Worm (Caenorhabditis elegans): ENCODE results near the gene M176.16.

Gene M176.16

DNA sequence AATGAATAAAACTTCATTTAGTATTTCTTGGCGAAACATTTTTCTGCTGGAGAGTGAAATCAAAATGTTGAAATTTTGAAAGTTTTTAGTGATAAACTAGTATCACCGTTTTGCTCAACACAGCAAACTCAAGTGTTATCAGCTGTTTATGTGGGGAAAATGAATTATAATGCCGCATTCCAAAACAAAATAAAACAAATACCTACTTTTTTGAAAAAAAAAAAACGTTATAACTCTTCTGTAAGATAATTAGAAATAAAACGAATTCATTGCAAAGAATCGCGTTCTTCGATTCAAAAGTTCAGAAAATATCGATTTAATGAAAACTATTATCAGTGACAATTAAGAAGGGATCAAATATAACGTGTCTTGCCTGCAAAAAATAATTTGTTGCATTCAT, 20.8 kb upstream of the M176.16 start, which contains the start of gene Y51B9A.9:
Gene Y51B9A.9 (minus strand): TSS at position 101 of the 400 bp plus-strand sequence.
- TF ChIP-seq ref-1 (GFP tag; conservative IDR thresholded peaks at IDR 0.05) (no peak), tab-1 (GFP tag; IDR thresholded peaks at IDR 0.05) (no peak), med-1 (GFP tag; optimal IDR thresholded peaks at IDR 0.05; ENCODE audit: insufficient read depth) (no peak), cog-1 (tag; optimal IDR thresholded peaks at IDR 0.05) (no peak), ztf-29 (GFP tag; IDR thresholded peaks at IDR 0.05) (no peak), ztf-23 (GFP tag; IDR thresholded peaks at IDR 0.05) (no peak), klf-2 (GFP tag; conservative IDR thresholded peaks at IDR 0.05) (no peak), flt-1 (GFP tag; IDR thresholded peaks at IDR 0.05) (no peak), T22C8.4 (GFP tag; IDR thresholded peaks at IDR 0.05) (no peak)

DNA sequence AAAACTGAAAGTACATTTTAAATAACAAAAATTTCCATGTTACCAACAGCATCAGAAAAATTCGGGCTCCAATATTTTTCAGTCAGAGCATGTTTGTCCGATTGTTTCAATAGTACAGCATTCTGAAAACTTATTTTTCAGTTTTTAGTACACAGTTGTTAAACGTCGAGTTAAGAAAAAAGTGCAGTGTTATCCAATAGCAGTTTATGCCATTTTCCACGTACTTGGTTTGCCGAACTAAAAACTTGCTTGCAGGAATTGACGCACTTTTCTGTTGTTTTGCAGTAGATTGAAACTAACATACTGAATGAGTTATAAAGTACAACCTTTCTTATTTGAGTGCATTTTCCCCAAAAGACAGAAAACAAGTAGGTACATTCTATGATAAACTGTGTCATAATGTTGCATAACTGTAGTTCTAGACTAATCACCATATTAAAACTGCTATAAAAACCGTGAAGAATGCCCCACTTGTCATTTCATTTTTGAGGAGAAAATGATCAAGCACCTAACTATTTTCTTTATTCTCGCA, 19.9 kb upstream of the M176.16 start, which contains the start of the genes Y51B9A.14 and Y51B9A.8:
Gene Y51B9A.14 (minus strand): TSS at position 101 of the 532 bp plus-strand sequence.
Gene Y51B9A.8 (plus strand): TSS at position 482 of the 532 bp plus-strand sequence.
- no peak for TF ChIP-seq tab-1 (GFP tag; IDR thresholded peaks at IDR 0.05)
- no peak for TF ChIP-seq med-1 (GFP tag; optimal IDR thresholded peaks at IDR 0.05; ENCODE audit: insufficient read depth)
- TF ChIP-seq flt-1 (GFP tag; IDR thresholded peaks at IDR 0.05): no peak
- no peak for TF ChIP-seq cog-1 (tag; optimal IDR thresholded peaks at IDR 0.05)

DNA sequence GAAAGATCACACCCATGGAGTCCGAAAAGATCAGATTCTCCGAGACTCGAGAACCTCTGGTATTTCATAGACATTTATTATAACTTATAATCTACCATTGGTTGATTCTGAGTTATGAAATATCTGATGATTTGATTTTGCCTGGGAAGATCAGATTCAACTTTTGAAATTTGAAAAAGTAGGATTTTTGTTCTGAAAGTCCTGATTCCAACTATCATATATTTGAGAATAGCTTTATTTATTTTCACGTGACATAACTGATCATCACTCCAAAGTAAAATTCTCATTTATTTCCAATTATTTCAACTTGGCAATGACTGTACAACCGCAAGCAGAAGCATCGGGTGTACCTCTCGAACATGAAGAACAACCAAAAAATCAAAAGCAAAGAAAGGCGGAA, 18.6 kb upstream of the M176.16 start, which contains the start of gene Y51B9A.7:
Gene Y51B9A.7 (plus strand): TSS at position 301 of the 400 bp plus-strand sequence.
- TF ChIP-seq T22C8.4 (GFP tag; IDR thresholded peaks at IDR 0.05): no peak
- TF ChIP-seq flt-1 (GFP tag; IDR thresholded peaks at IDR 0.05): no peak

DNA sequence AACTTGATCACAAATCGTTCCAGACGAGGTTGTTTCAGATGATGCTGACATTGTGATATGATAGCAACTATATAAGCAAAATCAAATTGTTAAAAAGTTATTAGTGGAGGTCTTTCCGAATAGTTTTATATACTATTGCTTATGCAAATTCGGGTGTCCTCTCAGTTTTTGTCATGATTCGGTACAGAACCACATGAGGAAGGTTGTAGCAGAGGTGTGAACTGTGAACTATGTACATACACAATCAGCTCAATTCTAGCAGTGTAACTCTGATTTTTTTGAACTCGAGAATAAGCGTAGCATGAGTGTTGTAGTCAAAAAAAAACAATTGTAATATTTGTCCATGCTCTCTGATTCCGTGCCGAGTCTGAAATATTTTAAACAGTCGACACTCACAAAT, 15.2 kb upstream of the M176.16 start, which contains the start of gene Y51B9A.6:
Gene Y51B9A.6 (minus strand): TSS at position 101 of the 400 bp plus-strand sequence.
- TF ChIP-seq ztf-23 (GFP tag; IDR thresholded peaks at IDR 0.05) (no peak), ztf-29 (GFP tag; IDR thresholded peaks at IDR 0.05) (no peak), flt-1 (GFP tag; IDR thresholded peaks at IDR 0.05) (no peak), med-1 (GFP tag; optimal IDR thresholded peaks at IDR 0.05; ENCODE audit: insufficient read depth) (no peak), tab-1 (GFP tag; IDR thresholded peaks at IDR 0.05) (no peak), ref-1 (GFP tag; conservative IDR thresholded peaks at IDR 0.05) (no peak), klf-2 (GFP tag; conservative IDR thresholded peaks at IDR 0.05) (no peak), cog-1 (tag; optimal IDR thresholded peaks at IDR 0.05) (no peak), T22C8.4 (GFP tag; IDR thresholded peaks at IDR 0.05) (no peak)

DNA sequence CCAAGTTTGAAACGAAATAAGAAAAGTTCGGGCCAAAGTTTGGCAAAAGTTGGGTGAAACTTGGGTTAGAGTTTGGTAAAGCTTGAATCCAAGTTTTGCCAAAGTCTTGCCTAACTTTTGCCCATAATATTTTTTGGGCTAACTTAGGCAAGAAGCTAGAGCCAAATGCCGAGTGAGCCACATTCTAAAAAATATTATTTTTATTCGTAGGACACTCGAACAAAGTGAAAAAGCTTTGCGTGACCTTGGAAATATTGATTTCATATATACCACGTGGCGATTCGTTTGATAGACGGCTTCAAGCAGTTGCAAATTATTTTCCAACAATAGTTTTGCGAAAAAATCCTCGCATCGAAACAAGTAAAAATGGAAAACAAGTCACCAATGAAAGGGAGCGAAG, 14.5 kb upstream of the M176.16 start, which contains the start of gene Y51B9A.5:
Gene Y51B9A.5 (plus strand): TSS at position 301 of the 400 bp plus-strand sequence.
- TF ChIP-seq med-1 (GFP tag; optimal IDR thresholded peaks at IDR 0.05; ENCODE audit: insufficient read depth) (no peak), ztf-23 (GFP tag; IDR thresholded peaks at IDR 0.05) (no peak), tab-1 (GFP tag; IDR thresholded peaks at IDR 0.05) (no peak), flt-1 (GFP tag; IDR thresholded peaks at IDR 0.05) (no peak), klf-2 (GFP tag; conservative IDR thresholded peaks at IDR 0.05) (no peak), ref-1 (GFP tag; conservative IDR thresholded peaks at IDR 0.05) (no peak), ztf-29 (GFP tag; IDR thresholded peaks at IDR 0.05) (no peak), cog-1 (tag; optimal IDR thresholded peaks at IDR 0.05) (no peak), T22C8.4 (GFP tag; IDR thresholded peaks at IDR 0.05) (no peak)

DNA sequence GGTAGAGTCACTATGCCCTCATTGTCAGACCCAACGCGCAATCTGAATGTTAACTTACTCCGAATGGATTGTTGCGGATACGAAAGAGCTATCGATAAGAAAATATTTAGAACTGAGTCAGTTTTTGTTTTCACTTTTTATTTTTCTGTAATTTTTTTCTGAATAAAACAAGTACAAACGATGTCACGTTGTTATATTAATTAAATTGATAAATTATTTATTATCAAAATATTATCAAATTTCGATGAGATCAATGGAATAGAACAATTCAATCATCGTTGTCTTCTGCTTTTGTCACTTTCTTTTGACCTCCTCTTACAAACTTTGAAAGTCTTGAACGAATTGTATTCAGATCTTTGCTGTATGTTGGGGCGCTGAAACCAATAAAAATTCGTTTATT, 11.3 kb upstream of the M176.16 start, which contains the start of gene mpz-6:
Gene mpz-6 (minus strand): TSS at position 101 of the 400 bp plus-strand sequence.
- no peak for TF ChIP-seq T22C8.4 (GFP tag; IDR thresholded peaks at IDR 0.05)
- no peak for TF ChIP-seq tab-1 (GFP tag; IDR thresholded peaks at IDR 0.05)
- no peak for TF ChIP-seq cog-1 (tag; optimal IDR thresholded peaks at IDR 0.05)
- TF ChIP-seq klf-2 (GFP tag; conservative IDR thresholded peaks at IDR 0.05): no peak

DNA sequence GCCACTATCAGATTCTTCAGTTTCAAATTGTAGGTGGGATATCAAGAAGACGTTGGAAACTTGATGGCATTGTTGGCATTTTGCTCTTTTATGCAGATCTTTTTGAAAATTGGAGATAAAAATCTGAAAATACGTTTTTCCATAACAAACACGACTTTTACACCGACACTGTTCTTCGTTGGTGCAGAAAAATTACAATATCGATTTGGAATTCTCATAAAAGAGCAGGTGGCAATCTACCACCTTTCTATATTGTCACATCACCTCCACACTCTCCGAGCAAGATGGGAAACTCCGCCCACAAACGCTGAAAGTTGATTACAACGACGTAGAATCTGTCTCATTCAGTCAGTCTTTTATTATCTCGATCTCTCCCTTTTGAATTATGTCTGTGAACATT, 10.8 kb upstream of the M176.16 start, which contains the start of gene arrd-2:
Gene arrd-2 (plus strand): TSS at position 301 of the 400 bp plus-strand sequence.
- no peak for TF ChIP-seq ref-1 (GFP tag; conservative IDR thresholded peaks at IDR 0.05)
- TF ChIP-seq flt-1 (GFP tag; IDR thresholded peaks at IDR 0.05): no peak
- TF ChIP-seq T22C8.4 (GFP tag; IDR thresholded peaks at IDR 0.05): no peak
- TF ChIP-seq klf-2 (GFP tag; conservative IDR thresholded peaks at IDR 0.05): no peak
- TF ChIP-seq cog-1 (tag; optimal IDR thresholded peaks at IDR 0.05): no peak
- no peak for TF ChIP-seq tab-1 (GFP tag; IDR thresholded peaks at IDR 0.05)
- no peak for TF ChIP-seq ztf-23 (GFP tag; IDR thresholded peaks at IDR 0.05)
- no peak for TF ChIP-seq ztf-29 (GFP tag; IDR thresholded peaks at IDR 0.05)
- TF ChIP-seq med-1 (GFP tag; optimal IDR thresholded peaks at IDR 0.05; ENCODE audit: insufficient read depth): no peak

DNA sequence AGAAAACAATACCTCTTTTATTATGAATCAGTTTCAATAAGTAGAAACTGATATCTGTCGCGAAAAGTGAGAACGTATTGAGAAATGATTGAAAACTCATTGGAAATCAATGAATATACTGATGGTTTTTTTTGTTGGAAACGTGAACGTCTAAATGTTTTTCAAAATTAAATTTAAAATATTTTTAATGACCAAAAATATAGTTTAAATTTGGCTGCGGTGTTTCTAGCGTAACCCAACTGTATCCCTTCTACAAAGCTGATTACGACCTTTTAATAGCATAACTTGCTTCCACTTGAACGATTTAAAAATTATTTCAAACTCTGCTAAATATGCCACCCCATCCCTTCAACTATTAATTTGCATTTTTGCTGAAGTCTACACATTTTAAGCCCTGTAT, 6.8 kb upstream of the M176.16 start, which contains the start of gene M176.9:
Gene M176.9 (minus strand): TSS at position 101 of the 400 bp plus-strand sequence.
- no peak for TF ChIP-seq klf-2 (GFP tag; conservative IDR thresholded peaks at IDR 0.05)
- no peak for TF ChIP-seq T22C8.4 (GFP tag; IDR thresholded peaks at IDR 0.05)
- no peak for TF ChIP-seq med-1 (GFP tag; optimal IDR thresholded peaks at IDR 0.05; ENCODE audit: insufficient read depth)
- no peak for TF ChIP-seq flt-1 (GFP tag; IDR thresholded peaks at IDR 0.05)
- no peak for TF ChIP-seq cog-1 (tag; optimal IDR thresholded peaks at IDR 0.05)
- no peak for TF ChIP-seq tab-1 (GFP tag; IDR thresholded peaks at IDR 0.05)
- TF ChIP-seq ztf-23 (GFP tag; IDR thresholded peaks at IDR 0.05): no peak
- no peak for TF ChIP-seq ztf-29 (GFP tag; IDR thresholded peaks at IDR 0.05)
- no peak for TF ChIP-seq ref-1 (GFP tag; conservative IDR thresholded peaks at IDR 0.05)

DNA sequence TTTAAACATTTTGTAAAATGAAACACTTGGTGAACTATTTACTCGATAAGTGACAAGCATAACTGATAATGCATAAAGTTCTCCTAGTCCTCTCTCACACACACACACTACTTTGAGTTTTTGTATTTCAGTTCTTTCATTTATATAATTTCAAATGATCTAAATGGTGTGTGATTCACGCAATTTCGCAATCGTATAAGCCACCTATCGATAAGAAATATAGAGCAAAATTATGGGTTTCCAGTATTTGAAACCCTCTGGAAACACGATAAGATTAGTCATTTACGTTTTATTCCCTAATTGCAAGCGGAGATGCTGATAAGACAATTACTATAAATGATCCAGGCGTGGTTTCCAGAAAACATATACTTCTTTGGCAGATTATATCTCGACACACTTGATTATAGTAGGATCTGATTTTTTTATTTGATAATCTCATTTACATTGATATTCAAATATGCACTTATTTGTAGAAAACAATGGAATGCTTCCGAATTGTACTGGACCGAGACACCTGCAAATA, 6.2 kb upstream of the M176.16 start, which contains the start of gene arrd-3:
Gene arrd-3 (plus strand): TSS at position 473 of the 523 bp plus-strand sequence.
- no peak for TF ChIP-seq ztf-23 (GFP tag; IDR thresholded peaks at IDR 0.05)
- no peak for TF ChIP-seq cog-1 (tag; optimal IDR thresholded peaks at IDR 0.05)
- no peak for TF ChIP-seq flt-1 (GFP tag; IDR thresholded peaks at IDR 0.05)
- no peak for TF ChIP-seq med-1 (GFP tag; optimal IDR thresholded peaks at IDR 0.05; ENCODE audit: insufficient read depth)
- TF ChIP-seq T22C8.4 (GFP tag; IDR thresholded peaks at IDR 0.05): no peak
- no peak for TF ChIP-seq ztf-29 (GFP tag; IDR thresholded peaks at IDR 0.05)

All from whole organism, midembryonic.